Worm (Caenorhabditis elegans): ENCODE data around the gene pqn-71.

The pqn-71 gene

DNA sequence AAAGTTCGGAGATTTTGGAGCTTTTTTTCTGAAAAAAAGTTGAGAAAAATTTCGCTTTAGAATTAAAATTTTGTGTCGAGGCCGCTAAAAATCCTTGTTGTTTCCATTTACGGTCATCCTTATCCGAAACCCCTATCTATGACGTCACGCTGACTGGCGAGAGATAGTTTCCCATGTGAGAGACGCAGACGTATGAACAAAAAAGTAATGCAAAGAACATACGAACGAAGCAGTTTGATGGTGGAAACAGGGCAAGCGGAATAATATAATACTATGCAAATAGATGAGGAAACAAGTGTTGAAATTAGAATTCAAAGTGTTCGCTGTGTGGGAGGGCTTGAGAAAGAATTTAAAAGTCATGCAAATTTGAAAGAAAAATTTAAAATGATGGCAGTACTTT lies 33.6 kb downstream of the pqn-71 start:
- TF ChIP-seq ceh-20 (GFP tag; IDR thresholded peaks at IDR 0.05) (no peak), dmd-8 (GFP tag; IDR thresholded peaks at IDR 0.05) (no peak), mes-2 (tag; optimal IDR thresholded peaks at IDR 0.05; ENCODE audit: poor library complexity, severe bottlenecking) (peak; percentile 1), dve-1 (tag; optimal IDR thresholded peaks at IDR 0.05; ENCODE audit: insufficient read depth) (peak; percentile 50), daf-16 (GFP tag; optimal IDR thresholded peaks at IDR 0.05) (no peak), daf-16 (tag; optimal IDR thresholded peaks at IDR 0.05) (peak; percentile 51), nhr-76 (tag; optimal IDR thresholded peaks at IDR 0.05) (no peak), hlh-11 (tag; optimal IDR thresholded peaks at IDR 0.05) (peak; percentile 24), hif-1 (tag; optimal IDR thresholded peaks at IDR 0.05) (no peak), F44E2.7 (GFP tag; IDR thresholded peaks at IDR 0.05) (no peak)

DNA sequence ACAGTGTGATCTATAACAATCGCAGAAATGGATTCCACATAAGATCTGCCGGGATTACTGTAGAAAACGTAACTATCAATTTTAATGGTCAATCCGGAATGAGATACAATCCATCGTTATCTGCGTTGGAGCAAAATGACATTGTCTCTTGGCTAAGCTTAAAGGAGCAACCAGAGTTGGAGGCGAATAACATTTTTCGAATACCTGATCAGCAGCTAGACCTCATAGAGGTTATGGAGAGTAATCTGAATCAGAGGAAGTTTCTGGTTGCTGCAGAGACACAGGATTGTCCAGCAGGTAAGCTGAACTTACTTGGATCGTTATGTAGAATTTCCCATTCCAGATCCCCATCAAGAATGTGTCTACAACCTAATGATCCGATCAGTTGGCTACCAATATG lies 38.1 kb downstream of the pqn-71 start:
- TF ChIP-seq unc-62 (GFP tag; optimal IDR thresholded peaks at IDR 0.05 in 1 of 2) (peak in 1 of 2 experiments; percentile 76), unc-62 (tag; optimal IDR thresholded peaks at IDR 0.05) (no peak), ceh-28 (tag; optimal IDR thresholded peaks at IDR 0.05) (no peak)

DNA sequence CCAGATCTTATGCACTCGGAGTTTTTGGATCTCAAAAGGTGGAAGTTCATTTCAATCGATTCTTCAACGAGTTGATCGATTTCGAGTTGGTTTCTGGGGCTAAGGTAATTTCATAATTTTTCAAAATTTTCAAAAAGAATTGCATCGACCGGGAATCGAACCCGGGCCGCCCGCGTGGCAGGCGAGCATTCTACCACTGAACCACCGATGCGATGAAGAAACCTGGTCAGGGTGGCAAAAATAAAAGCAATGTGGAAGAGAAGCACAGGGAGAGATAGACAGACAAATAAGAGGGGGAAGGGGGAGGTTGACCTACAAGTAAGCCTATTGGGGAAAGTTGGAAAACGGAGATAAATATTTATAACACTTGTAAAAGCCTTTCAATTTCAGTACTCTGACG lies 39.6 kb downstream of the pqn-71 start:
- peak; percentile 54 for TF ChIP-seq sdz-12 (GFP tag; optimal IDR thresholded peaks at IDR 0.05)
- no peak for TF ChIP-seq saeg-2 (GFP tag; IDR thresholded peaks at IDR 0.05)
- TF ChIP-seq dpl-1 (GFP tag; optimal IDR thresholded peaks at IDR 0.05) = peak; percentile 16
- TF ChIP-seq rbr-2 (tag; optimal IDR thresholded peaks at IDR 0.05) = peak; percentile 55
- TF ChIP-seq madf-9 (GFP tag; conservative IDR thresholded peaks at IDR 0.05) = 0 out of 2 replicates have a peak, but pooled peaks have one; percentile 10
- TF ChIP-seq daf-16 (GFP tag; optimal IDR thresholded peaks at IDR 0.05) = peak; percentile 2 to 65
- peak; percentile 44 for TF ChIP-seq daf-16 (tag; optimal IDR thresholded peaks at IDR 0.05)
- peak; percentile 54; the same call in 1 of the 2 replicates for TF ChIP-seq tra-1 (GFP tag; IDR thresholded peaks at IDR 0.05)
- TF ChIP-seq ceh-20 (GFP tag; IDR thresholded peaks at IDR 0.05) = peak; percentile 68
- TF ChIP-seq unc-130 (GFP tag; optimal IDR thresholded peaks at IDR 0.05) = peak; percentile 28
- peak; percentile 48; the same call in 1 of the 2 replicates for TF ChIP-seq hmg-1.1 (GFP tag; IDR thresholded peaks at IDR 0.05)
- TF ChIP-seq nhr-28 (tag; optimal IDR thresholded peaks at IDR 0.05) = peak; percentile 16
- no peak for TF ChIP-seq unc-39 (tag; optimal IDR thresholded peaks at IDR 0.05)
- peak; percentile 60 for TF ChIP-seq Y5F2A.4 (GFP tag; optimal IDR thresholded peaks at IDR 0.05)
- TF ChIP-seq attf-4 (tag; optimal IDR thresholded peaks at IDR 0.05) = no peak
- TF ChIP-seq lin-1 (GFP tag; IDR thresholded peaks at IDR 0.05) = peak; percentile 23; the same call in 1 of the 2 replicates
- TF ChIP-seq set-16 (GFP tag; IDR thresholded peaks at IDR 0.05) = peak; percentile 43; the same call in 1 of the 2 replicates
- no peak for TF ChIP-seq daf-12 (tag; optimal IDR thresholded peaks at IDR 0.05)
- TF ChIP-seq php-3 (GFP tag; IDR thresholded peaks at IDR 0.05) = 0 out of 2 replicates have a peak, but pooled peaks have one; percentile 39
- peak; percentile 28 for TF ChIP-seq spr-1 (tag; optimal IDR thresholded peaks at IDR 0.05)
- TF ChIP-seq F44E2.7 (GFP tag; IDR thresholded peaks at IDR 0.05) = 0 out of 2 replicates have a peak, but pooled peaks have one; percentile 6
- TF ChIP-seq lim-7 (GFP tag; IDR thresholded peaks at IDR 0.05) = peak; percentile 90
- TF ChIP-seq arid-1 (GFP tag; conservative IDR thresholded peaks at IDR 0.05) = peak; percentile 81
- TF ChIP-seq madf-5 (GFP tag; IDR thresholded peaks at IDR 0.05) = 0 out of 4 replicates have a peak, but pooled peaks of 1 of the 2 experiments have one; percentile 40
- peak; percentile 58; the same call in 1 of the 2 replicates for TF ChIP-seq ZK337.2 (GFP tag; IDR thresholded peaks at IDR 0.05)
- peak in 1 of 2 experiments; percentile 29 for TF ChIP-seq mdl-1 (tag; optimal IDR thresholded peaks at IDR 0.05)
- TF ChIP-seq dmd-6 (GFP tag; IDR thresholded peaks at IDR 0.05) = peak; percentile 67
- TF ChIP-seq vab-7 (GFP tag; IDR thresholded peaks at IDR 0.05) = peak; percentile 76
- TF ChIP-seq mes-2 (tag; optimal IDR thresholded peaks at IDR 0.05; ENCODE audit: poor library complexity, severe bottlenecking) = peak; percentile 83
- no peak for TF ChIP-seq nhr-48 (tag; optimal IDR thresholded peaks at IDR 0.05)
- TF ChIP-seq F26F4.8 (GFP tag; conservative IDR thresholded peaks at IDR 0.05) = 0 out of 2 replicates have a peak, but pooled peaks have one; percentile 49
- TF ChIP-seq nhr-42 (GFP tag; IDR thresholded peaks at IDR 0.05) = 0 out of 2 replicates have a peak, but pooled peaks have one; percentile 44
- no peak for TF ChIP-seq mxl-3 (GFP tag; optimal IDR thresholded peaks at IDR 0.05)
- TF ChIP-seq dve-1 (tag; optimal IDR thresholded peaks at IDR 0.05; ENCODE audit: insufficient read depth) = no peak
- TF ChIP-seq Y48G9A.11 (GFP tag; IDR thresholded peaks at IDR 0.05) = 0 out of 2 replicates have a peak, but pooled peaks have one; percentile 41
- TF ChIP-seq nhr-11 (tag; optimal IDR thresholded peaks at IDR 0.05) = no peak
- TF ChIP-seq snpc-1.2 (GFP tag; IDR thresholded peaks at IDR 0.05) = peak; percentile 77
- peak; percentile 62; the same call in 1 of the 2 replicates for TF ChIP-seq ceh-44 (GFP tag; IDR thresholded peaks at IDR 0.05)
- TF ChIP-seq hlh-11 (tag; optimal IDR thresholded peaks at IDR 0.05) = peak; percentile 41
